Worm (Caenorhabditis elegans): ENCODE data around the gene B0478.3.

B0478.3 gene

ce11 chrIV:6986835-6987234, 22.4 kb upstream of the B0478.3 start, which contains the start of gene prkl-1:
TSS of gene prkl-1 (minus strand) at chrIV:6986935.
- TF ChIP-seq nhr-76 (tag; optimal IDR thresholded peaks at IDR 0.05): no peak
- TF ChIP-seq hmg-11 (tag; optimal IDR thresholded peaks at IDR 0.05): no peak
- TF ChIP-seq mml-1 (tag; optimal IDR thresholded peaks at IDR 0.05): no peak
- no peak for TF ChIP-seq skn-1 (tag; optimal IDR thresholded peaks at IDR 0.05)
- no peak for TF ChIP-seq mdl-1 (tag; optimal IDR thresholded peaks at IDR 0.05)
- TF ChIP-seq nhr-25 (tag; optimal IDR thresholded peaks at IDR 0.05): no peak
- TF ChIP-seq ceh-16 (tag; optimal IDR thresholded peaks at IDR 0.05): no peak
- TF ChIP-seq nhr-67 (tag; optimal IDR thresholded peaks at IDR 0.05): no peak
- TF ChIP-seq egl-27 (tag; optimal IDR thresholded peaks at IDR 0.05): no peak
- TF ChIP-seq nhr-12 (tag; optimal IDR thresholded peaks at IDR 0.05): no peak
- TF ChIP-seq unc-39 (tag; optimal IDR thresholded peaks at IDR 0.05): no peak
- no peak for TF ChIP-seq eor-1 (tag; optimal IDR thresholded peaks at IDR 0.05)
- no peak for TF ChIP-seq fos-1 (tag; optimal IDR thresholded peaks at IDR 0.05)
- no peak for TF ChIP-seq aly-2 (tag; optimal IDR thresholded peaks at IDR 0.05)
- no peak for TF ChIP-seq fkh-10 (GFP tag; optimal IDR thresholded peaks at IDR 0.05)
- no peak for TF ChIP-seq pqm-1 (tag; optimal IDR thresholded peaks at IDR 0.05)
- no peak for TF ChIP-seq lin-15B (tag; optimal IDR thresholded peaks at IDR 0.05)
- TF ChIP-seq lsy-12 (tag; optimal IDR thresholded peaks at IDR 0.05): no peak

- TF ChIP-seq R02D3.7 (tag; optimal IDR thresholded peaks at IDR 0.05) (no peak), jun-1 (tag; optimal IDR thresholded peaks at IDR 0.05) (no peak), ama-1 (optimal IDR thresholded peaks at IDR 0.05) (no peak), pha-4 (tag; optimal IDR thresholded peaks at IDR 0.05) (no peak), nhr-12 (tag; optimal IDR thresholded peaks at IDR 0.05) (no peak), snpc-4 (tag; optimal IDR thresholded peaks at IDR 0.05) (no peak), daf-12 (tag; optimal IDR thresholded peaks at IDR 0.05) (no peak), ceh-9 (tag; optimal IDR thresholded peaks at IDR 0.05) (no peak), lin-15B (tag; optimal IDR thresholded peaks at IDR 0.05) (no peak), elt-3 (tag; optimal IDR thresholded peaks at IDR 0.05) (no peak), fos-1 (tag; optimal IDR thresholded peaks at IDR 0.05) (no peak)
Observed at ce11 chrIV:6984449-6985380, 20.3 kb upstream of the B0478.3 start.

ce11 chrIV:6978625-6979024, 14.2 kb upstream of the B0478.3 start:
- TF ChIP-seq egl-5 (tag; optimal IDR thresholded peaks at IDR 0.05) (no peak), ceh-9 (tag; optimal IDR thresholded peaks at IDR 0.05) (no peak), nhr-76 (tag; optimal IDR thresholded peaks at IDR 0.05) (no peak), unc-62 (GFP tag; optimal IDR thresholded peaks at IDR 0.05) (no peak), mdl-1 (tag; optimal IDR thresholded peaks at IDR 0.05) (no peak), nhr-25 (tag; optimal IDR thresholded peaks at IDR 0.05) (no peak), nfya-1 (tag; optimal IDR thresholded peaks at IDR 0.05; ENCODE audit: insufficient read depth) (no peak), tbx-2 (tag; optimal IDR thresholded peaks at IDR 0.05) (no peak), nhr-43 (tag; optimal IDR thresholded peaks at IDR 0.05; ENCODE audit: poor library complexity, severe bottlenecking) (no peak), fkh-10 (GFP tag; optimal IDR thresholded peaks at IDR 0.05) (no peak)

- TF ChIP-seq R02D3.7 (tag; optimal IDR thresholded peaks at IDR 0.05) (no peak), pqm-1 (tag; optimal IDR thresholded peaks at IDR 0.05) (no peak), sea-2 (GFP tag; optimal IDR thresholded peaks at IDR 0.05) (no peak), egl-5 (tag; optimal IDR thresholded peaks at IDR 0.05) (no peak), nfya-1 (tag; optimal IDR thresholded peaks at IDR 0.05; ENCODE audit: insufficient read depth) (no peak), skn-1 (tag; optimal IDR thresholded peaks at IDR 0.05) (no peak), ceh-16 (tag; optimal IDR thresholded peaks at IDR 0.05) (no peak), nhr-77 (tag; optimal IDR thresholded peaks at IDR 0.05) (no peak), zag-1 (tag; optimal IDR thresholded peaks at IDR 0.05) (no peak), fkh-10 (GFP tag; optimal IDR thresholded peaks at IDR 0.05) (no peak), fkh-2 (tag; optimal IDR thresholded peaks at IDR 0.05) (no peak), unc-39 (tag; optimal IDR thresholded peaks at IDR 0.05) (no peak)
Observed at ce11 chrIV:6977089-6977558, 12.7 kb upstream of the B0478.3 start, which contains the start of the genes pgl-1 and him-3. TSS of gene pgl-1 (minus strand) at chrIV:6977318. TSS of gene him-3 (plus strand) at chrIV:6977508.

All from whole organism, L3 larva.